Worm (Caenorhabditis elegans) whole organism, young adult: ENCODE measurements around the gene F41H8.2.

ENCODE experiments used
- B0019.2 ChIP-seq: fragments of 200-800 bp; sonication (Bioruptor generic); conservative IDR thresholded peaks from 2 replicates; pipeline ENCODE4 v1.3.6; 2022; ENCODE audit warnings: missing genetic modification reagents, missing genetic modification characterization, missing compliant biosample characterization
- C17E4.6 ChIP-seq: fragments of 200-800 bp; sonication (Bioruptor generic); IDR thresholded peaks from 2 replicates; pipeline ENCODE4 v1.3.6; 2022; ENCODE audit warnings: missing genetic modification reagents, missing genetic modification characterization, missing compliant biosample characterization
- D2030.7 ChIP-seq: fragments of 200-800 bp; sonication (Bioruptor generic); IDR thresholded peaks from 2 replicates; pipeline ENCODE4 v1.3.6; 2022; ENCODE audit warnings: missing genetic modification reagents, missing genetic modification characterization, missing compliant biosample characterization
- F33H1.4 ChIP-seq: fragments of 200-800 bp; sonication (Bioruptor generic); IDR thresholded peaks from 2 replicates; pipeline ENCODE4 v1.3.6; 2022; ENCODE audit warnings: missing genetic modification reagents, missing genetic modification characterization, missing compliant biosample characterization
- F55B11.4 ChIP-seq: sonication (generic microtip); optimal IDR thresholded peaks from 2 replicates; lab custom pipeline; 2016; ENCODE audit warnings: missing compliant biosample characterization, missing genetic modification characterization, borderline replicate concordance; ENCODE audit not compliant: insufficient read depth
- akir-1 ChIP-seq: fragments of 200-800 bp; sonication (Bioruptor generic); optimal IDR thresholded peaks from 2 replicates; lab custom pipeline; 2018; ENCODE audit warnings: mild to moderate bottlenecking, missing genetic modification characterization, moderate library complexity, missing compliant biosample characterization
- aptf-3 ChIP-seq: fragments of 200-800 bp; sonication (Bioruptor generic); IDR thresholded peaks from 2 replicates; pipeline ENCODE4 v1.3.6; 2022; ENCODE audit warnings: missing genetic modification characterization, missing compliant biosample characterization
- attf-3 ChIP-seq: fragments of 200-800 bp; sonication (Bioruptor generic); conservative IDR thresholded peaks from 2 replicates; pipeline ENCODE4 v1.3.6; 2022; ENCODE audit warnings: missing genetic modification reagents, missing genetic modification characterization, missing compliant biosample characterization
- dpff-1 ChIP-seq: sonication (generic microtip); optimal IDR thresholded peaks from 2 replicates; lab custom pipeline; 2017; ENCODE audit warnings: mild to moderate bottlenecking, missing genetic modification characterization, missing compliant biosample characterization
- efl-1 ChIP-seq: fragments of 150-350 bp; optimal IDR thresholded peaks from 2 replicates; lab custom pipeline; 2014; ENCODE audit warnings: missing biosample characterization, missing genetic modification reagents, missing genetic modification characterization
- ets-4 ChIP-seq: fragments of 200-800 bp; sonication (Bioruptor generic); optimal IDR thresholded peaks from 2 replicates; lab custom pipeline; 2018; ENCODE audit warnings: mild to moderate bottlenecking, missing genetic modification characterization, missing compliant biosample characterization
- let-607 ChIP-seq, 2 experiments: fragments of 200-800 bp in 1 of 2; sonication (Bioruptor generic) in 1 of 2; sonication (generic microtip) in 1 of 2; optimal IDR thresholded peaks; 2 replicates each; lab custom pipeline; 2016 to 2018; ENCODE audit warnings: mild to moderate bottlenecking in 2 of 2, missing compliant biosample characterization in 2 of 2, missing genetic modification characterization in 2 of 2, moderate library complexity in 2 of 2, missing genotype in 1 of 2
- lsl-1 ChIP-seq: fragments of 200-800 bp; sonication (Bioruptor generic); optimal IDR thresholded peaks from 2 replicates; lab custom pipeline; 2018; ENCODE audit warnings: mild to moderate bottlenecking, missing genetic modification characterization, moderate library complexity, missing compliant biosample characterization
- madf-3 ChIP-seq: fragments of 200-800 bp; sonication (Bioruptor generic); IDR thresholded peaks from 2 replicates; pipeline ENCODE4 v1.3.6; 2022; ENCODE audit warnings: missing genetic modification reagents, missing genetic modification characterization, missing compliant biosample characterization
- nfya-1 ChIP-seq: sonication (generic microtip); optimal IDR thresholded peaks from 2 replicates; lab custom pipeline; 2017; ENCODE audit warnings: antibody characterized with exemption, missing compliant biosample characterization, missing genetic modification characterization, borderline replicate concordance; ENCODE audit not compliant: insufficient read depth
- nfya-2 ChIP-seq: fragments of 200-800 bp; sonication (Bioruptor generic); IDR thresholded peaks from 2 replicates; pipeline ENCODE4 v1.3.6; 2022; ENCODE audit warnings: missing genetic modification reagents, missing genetic modification characterization, missing compliant biosample characterization
- nhr-90 ChIP-seq: sonication (generic microtip); optimal IDR thresholded peaks from 2 replicates; lab custom pipeline; 2016; ENCODE audit warnings: missing genotype, mild to moderate bottlenecking, missing genetic modification characterization, missing compliant biosample characterization
- sea-2 ChIP-seq: fragments of 200-800 bp; sonication (Bioruptor generic); IDR thresholded peaks from 2 replicates; pipeline ENCODE4 v1.3.6; 2022; ENCODE audit warnings: missing genetic modification characterization, missing compliant biosample characterization
- snpc-1.1 ChIP-seq: sonication (generic microtip); optimal IDR thresholded peaks from 2 replicates; lab custom pipeline; 2017; ENCODE audit warnings: missing genetic modification characterization, mild to moderate bottlenecking, missing compliant biosample characterization, antibody characterized with exemption, moderate library complexity, missing genotype, missing genetic modification reagents; ENCODE audit not compliant: insufficient read depth
- somi-1 ChIP-seq: fragments of 200-800 bp; sonication (Bioruptor generic); optimal IDR thresholded peaks from 2 replicates; lab custom pipeline; 2018; ENCODE audit warnings: mild to moderate bottlenecking, missing genetic modification characterization, missing compliant biosample characterization
- tbp1 ChIP-seq: fragments of 200-800 bp; sonication (Bioruptor generic); optimal IDR thresholded peaks from 2 replicates; lab custom pipeline; 2018; ENCODE audit warnings: mild to moderate bottlenecking, missing genetic modification characterization, missing compliant biosample characterization
- ztf-25 ChIP-seq: fragments of 200-800 bp; sonication (Bioruptor generic); IDR thresholded peaks from 2 replicates; pipeline ENCODE4 v1.3.6; 2022; ENCODE audit warnings: missing genetic modification reagents, missing genetic modification characterization, missing compliant biosample characterization
- ztf-28 ChIP-seq: fragments of 200-800 bp; sonication (Bioruptor generic); IDR thresholded peaks from 2 replicates; pipeline ENCODE4 v1.3.6; 2022; ENCODE audit warnings: missing genetic modification reagents, missing genetic modification characterization, missing compliant biosample characterization

F41H8.2 gene

DNA sequence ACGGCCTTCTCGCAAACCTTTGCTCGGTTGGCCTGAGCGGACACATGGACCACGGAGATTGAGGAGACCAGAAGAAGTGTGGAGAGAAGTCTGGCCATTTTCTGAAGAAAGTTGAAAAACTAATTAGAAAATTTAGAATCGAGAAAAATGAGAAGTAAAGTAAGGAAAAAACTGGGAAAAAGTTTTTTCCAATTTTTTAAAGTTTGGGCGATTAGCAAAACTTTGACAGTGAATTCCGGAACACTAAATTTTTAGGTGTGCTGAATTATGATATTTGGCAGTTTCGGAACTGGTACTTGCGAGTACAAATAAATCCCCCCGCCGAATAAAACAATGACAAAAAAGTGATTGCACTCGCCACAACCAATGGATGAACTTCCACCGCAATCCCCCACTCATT, 40.5 kb downstream of the F41H8.2 start, which contains the start of gene T02B11.3:
Gene T02B11.3 (minus strand): TSS at position 101 of the 400 bp plus-strand sequence.
- no peak for TF ChIP-seq tbp1 (GFP tag; lab: Kevin White, UChicago)
- TF ChIP-seq akir-1 (GFP tag; lab: Kevin White, UChicago) = no peak
- TF ChIP-seq snpc-1.1 (tag; lab: Kevin White, UChicago) = no peak
- TF ChIP-seq D2030.7 (GFP tag; lab: Robert Waterston, UW) = no peak
- no peak for TF ChIP-seq let-607 (tag; optimal IDR thresholded peaks at IDR 0.05; lab: Kevin White, UChicago)
- no peak for TF ChIP-seq B0019.2 (GFP tag; lab: Robert Waterston, UW)
- TF ChIP-seq, all 124 proteins: peak for 0

DNA sequence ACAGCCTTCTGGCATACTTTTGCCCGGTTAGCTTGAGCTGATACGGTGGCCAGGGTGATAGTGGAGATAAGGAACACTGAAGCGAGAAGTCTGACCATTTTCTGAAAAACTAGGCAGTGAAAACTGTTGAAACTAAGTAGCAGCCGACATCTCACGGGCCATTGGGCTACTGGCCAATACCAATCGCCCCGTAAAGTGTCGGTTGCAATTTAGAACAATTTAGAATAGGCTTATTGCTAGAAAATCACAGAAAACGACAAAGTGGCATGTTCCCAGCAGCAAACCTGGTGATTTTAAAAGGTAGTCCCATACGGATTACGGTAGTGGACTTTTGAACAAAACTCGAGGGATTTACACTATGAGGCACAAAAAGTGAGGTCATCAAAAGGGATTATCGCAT, 44.8 kb downstream of the F41H8.2 start, which contains the start of gene T02B11.4:
Gene T02B11.4 (minus strand): TSS at position 101 of the 400 bp plus-strand sequence.
- TF ChIP-seq nfya-1 (tag; lab: Kevin White, UChicago) = no peak
- TF ChIP-seq somi-1 (GFP tag; lab: Kevin White, UChicago) = no peak
- TF ChIP-seq ets-4 = no peak
- no peak for TF ChIP-seq lsl-1
- no peak for TF ChIP-seq dpff-1 (tag; lab: Kevin White, UChicago)
- TF ChIP-seq nhr-90 = no peak
- no peak for TF ChIP-seq F33H1.4 (GFP tag; lab: Robert Waterston, UW)
- no peak for TF ChIP-seq C17E4.6 (GFP tag; lab: Robert Waterston, UW)
- no peak for TF ChIP-seq akir-1 (GFP tag; lab: Kevin White, UChicago)
- TF ChIP-seq nfya-2 (GFP tag; lab: Robert Waterston, UW) = no peak
- TF ChIP-seq ztf-28 (GFP tag; lab: Robert Waterston, UW) = no peak
- TF ChIP-seq F55B11.4 (tag; lab: Kevin White, UChicago) = no peak
- no peak for TF ChIP-seq ztf-25 (GFP tag; lab: Robert Waterston, UW)
- TF ChIP-seq sea-2 (GFP tag; lab: Robert Waterston, UW) = no peak
- no peak for TF ChIP-seq attf-3
- no peak for TF ChIP-seq efl-1 (GFP tag; lab: Kevin White, UChicago)
- TF ChIP-seq, all 124 proteins: peak for 0

DNA sequence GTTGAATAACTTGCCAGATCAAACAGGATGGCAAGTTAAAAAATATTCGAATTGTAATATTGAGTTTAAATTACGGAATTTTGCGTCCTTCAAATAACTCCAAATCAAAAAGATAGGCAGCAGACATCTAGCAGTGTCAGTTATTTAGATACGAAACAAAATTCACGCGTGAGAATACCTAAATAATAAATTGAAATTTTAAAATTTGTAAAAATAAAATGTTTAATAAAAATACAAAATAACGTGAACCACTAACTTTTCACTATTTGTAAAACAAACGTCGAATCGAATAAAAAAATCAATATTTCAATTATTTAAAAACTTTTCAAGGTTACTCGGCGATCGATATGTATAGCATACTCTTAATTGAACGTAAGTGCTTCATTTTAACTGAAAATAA, 49.7 kb downstream of the F41H8.2 start, which contains the start of gene T02B11.9:
Gene T02B11.9 (plus strand): TSS at position 301 of the 400 bp plus-strand sequence.
- no peak for TF ChIP-seq aptf-3 (GFP tag; lab: Robert Waterston, UW)
- no peak for TF ChIP-seq madf-3
- TF ChIP-seq, all 124 proteins: peak for 0
